Worm (Caenorhabditis elegans): ENCODE results near the gene wrt-3.

- TF ChIP-seq ztf-11 (tag; optimal IDR thresholded peaks at IDR 0.05) (no peak), drap-1 (GFP tag; optimal IDR thresholded peaks at IDR 0.05) (no peak), mep-1 (tag; optimal IDR thresholded peaks at IDR 0.05) (no peak), mls-2 (tag; optimal IDR thresholded peaks at IDR 0.05) (no peak), unc-39 (tag; optimal IDR thresholded peaks at IDR 0.05) (no peak), snpc-4 (tag; optimal IDR thresholded peaks at IDR 0.05) (no peak), nhr-12 (tag; optimal IDR thresholded peaks at IDR 0.05) (no peak), nhr-237 (tag; optimal IDR thresholded peaks at IDR 0.05) (no peak), sptf-1 (tag; optimal IDR thresholded peaks at IDR 0.05) (no peak), sem-2 (GFP tag; optimal IDR thresholded peaks at IDR 0.05) (no peak)
These were observed 3.7 kb upstream of the wrt-3 start, which contains the start of gene cng-3 for ce11 chrIV:9480936-9481335.
